Worm (Caenorhabditis elegans): ENCODE results near the gene srbc-6.

Gene srbc-6

DNA sequence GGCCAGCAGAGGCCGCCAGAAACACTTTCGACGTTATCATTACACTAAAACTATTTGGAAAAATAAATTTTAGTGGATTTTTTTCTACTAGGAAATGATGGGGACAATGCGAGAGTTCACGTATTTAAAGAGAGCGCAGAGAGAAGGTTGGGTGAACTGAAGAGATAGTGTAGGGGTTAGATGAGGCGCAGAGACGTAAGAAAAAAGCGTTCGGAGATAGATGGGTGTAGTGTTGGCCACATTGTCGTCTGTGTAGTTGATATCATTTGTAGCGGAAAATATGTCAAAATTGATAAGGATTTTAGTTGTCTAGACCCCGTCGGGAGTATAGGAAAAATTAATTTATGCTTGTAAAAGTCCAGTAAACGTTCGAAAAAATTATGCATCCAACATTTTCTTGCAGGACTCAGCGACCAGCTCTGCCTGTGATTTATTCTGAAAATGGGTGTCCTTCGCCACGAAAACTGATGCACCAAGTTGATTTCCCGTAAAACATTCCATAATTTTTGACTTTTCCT is 23.2 kb downstream of the srbc-6 start, which contains the start of the genes Y73C8B.3 and Y73C8B.9:
TSS of gene Y73C8B.3 (minus strand) at position 147 of the 518 bp plus-strand sequence.
TSS of gene Y73C8B.9 (plus strand) at position 468 of the 518 bp plus-strand sequence.
- TF ChIP-seq nhr-2 (tag; optimal IDR thresholded peaks at IDR 0.05) = no peak
- TF ChIP-seq unc-120 (tag; optimal IDR thresholded peaks at IDR 0.05; ENCODE audit: poor library complexity, severe bottlenecking) = no peak
- TF ChIP-seq lin-32 (GFP tag; optimal IDR thresholded peaks at IDR 0.05) = no peak
- no peak for TF ChIP-seq ces-1 (GFP tag; optimal IDR thresholded peaks at IDR 0.05)
- no peak for TF ChIP-seq mab-5 (tag; optimal IDR thresholded peaks at IDR 0.05)
- TF ChIP-seq elt-3 (tag; optimal IDR thresholded peaks at IDR 0.05) = peak; percentile 46
- TF ChIP-seq cnd-1 (tag; optimal IDR thresholded peaks at IDR 0.05) = no peak
- TF ChIP-seq nhr-28 (tag; optimal IDR thresholded peaks at IDR 0.05) = peak; percentile 4

DNA sequence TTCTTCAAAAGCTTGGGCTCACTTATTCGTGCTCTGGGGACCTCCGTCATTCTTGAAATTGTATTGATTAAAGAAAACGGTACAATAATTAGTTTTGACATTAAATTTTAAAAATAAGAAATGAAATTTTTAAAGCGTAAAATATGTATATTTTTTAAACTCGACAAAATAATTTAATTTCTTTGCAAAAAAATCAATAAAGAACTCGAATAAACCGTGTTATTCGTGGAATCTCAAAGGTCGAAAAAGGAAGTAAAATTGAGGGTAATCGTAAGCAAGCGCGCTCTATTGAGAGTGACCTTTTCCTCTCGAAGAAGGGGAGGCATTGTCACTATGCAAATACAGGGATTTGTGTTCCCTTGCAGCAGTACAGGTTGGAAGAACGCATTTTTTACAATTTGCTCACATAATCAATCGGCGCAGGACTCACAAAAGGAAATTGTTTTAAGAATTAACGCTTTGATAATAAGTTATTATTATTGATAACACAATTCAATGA is 25.1 kb downstream of the srbc-6 start, which contains the start of gene Y73C8B.2:
TSS of gene Y73C8B.2 (minus strand) at position 51 of the 499 bp plus-strand sequence.
- TF ChIP-seq mep-1 (tag; optimal IDR thresholded peaks at IDR 0.05) (peak; percentile 53), unc-62 (GFP tag; optimal IDR thresholded peaks at IDR 0.05) (no peak), nhr-2 (tag; optimal IDR thresholded peaks at IDR 0.05) (no peak), ham-2 (GFP tag; optimal IDR thresholded peaks at IDR 0.05) (no peak), pha-4 (tag; optimal IDR thresholded peaks at IDR 0.05) (peak; percentile 6), snpc-4 (tag; optimal IDR thresholded peaks at IDR 0.05) (no peak), lin-13 (tag; optimal IDR thresholded peaks at IDR 0.05) (peak; percentile 16)

DNA sequence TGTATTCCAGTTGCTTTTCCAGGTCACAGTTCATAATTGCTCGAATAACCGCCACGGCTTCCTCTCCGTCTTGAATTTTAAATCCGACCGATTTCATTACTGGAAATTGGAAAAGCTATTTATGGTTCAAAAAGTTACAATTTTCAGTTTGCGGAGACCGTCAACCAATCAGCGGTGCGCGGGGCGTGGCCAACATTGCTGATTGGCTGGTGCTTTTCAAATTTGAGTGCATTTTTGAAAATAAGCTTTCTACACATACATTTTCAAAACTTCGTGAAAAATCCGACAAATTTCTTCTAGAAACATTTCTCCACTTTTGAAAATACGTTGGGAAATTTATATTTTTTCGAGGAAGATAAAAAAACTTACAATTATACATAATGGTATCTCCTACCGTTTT is 25.9 kb downstream of the srbc-6 start:
- no peak for TF ChIP-seq ceh-83 (GFP tag; optimal IDR thresholded peaks at IDR 0.05)
- TF ChIP-seq lin-32 (GFP tag; optimal IDR thresholded peaks at IDR 0.05) = no peak
- no peak for TF ChIP-seq sptf-1 (tag; optimal IDR thresholded peaks at IDR 0.05)
- no peak for TF ChIP-seq nhr-76 (tag; optimal IDR thresholded peaks at IDR 0.05)
- TF ChIP-seq lsy-2 (tag; optimal IDR thresholded peaks at IDR 0.05) = no peak
- no peak for TF ChIP-seq nhr-2 (tag; optimal IDR thresholded peaks at IDR 0.05)
- no peak for TF ChIP-seq ceh-43 (GFP tag; optimal IDR thresholded peaks at IDR 0.05)
- no peak for TF ChIP-seq ceh-39 (tag; optimal IDR thresholded peaks at IDR 0.05)
- TF ChIP-seq blmp-1 (tag; optimal IDR thresholded peaks at IDR 0.05) = no peak
- TF ChIP-seq ztf-11 (tag; optimal IDR thresholded peaks at IDR 0.05) = no peak
- TF ChIP-seq hlh-1 (tag; optimal IDR thresholded peaks at IDR 0.05) = no peak

DNA sequence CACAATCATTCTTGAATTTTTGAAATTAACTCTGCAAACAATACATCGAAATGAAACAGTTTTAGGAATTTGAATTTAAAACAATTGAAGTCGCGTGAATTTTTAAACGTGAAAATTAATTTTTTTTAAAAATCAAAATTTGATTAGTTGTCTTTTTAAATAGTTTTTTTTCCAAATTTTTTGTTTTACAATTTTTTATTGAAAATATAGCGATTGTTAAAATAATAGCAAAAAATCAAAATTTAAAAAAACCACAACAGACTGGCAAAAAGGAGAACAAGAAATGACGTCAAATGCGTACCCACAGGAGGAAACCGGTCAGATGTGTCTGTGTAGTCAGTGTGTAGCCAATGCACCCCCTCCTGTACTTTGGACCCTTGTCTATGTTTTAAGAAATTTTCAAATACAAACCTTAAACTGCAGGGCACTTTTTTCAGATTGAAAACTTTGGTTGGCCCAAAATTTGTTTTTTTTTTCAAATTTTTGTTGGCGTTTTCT is 26.9 kb downstream of the srbc-6 start, which contains the start of the genes Y73C8B.1 and Y73C8B.5:
TSS of gene Y73C8B.1 (minus strand) at position 51 of the 498 bp plus-strand sequence.
TSS of gene Y73C8B.5 (plus strand) at position 437 of the 498 bp plus-strand sequence.
- no peak for TF ChIP-seq tbx-8 (GFP tag; optimal IDR thresholded peaks at IDR 0.05)
- no peak for TF ChIP-seq cnd-1 (tag; optimal IDR thresholded peaks at IDR 0.05)
- no peak for TF ChIP-seq drap-1 (GFP tag; optimal IDR thresholded peaks at IDR 0.05)
- no peak for TF ChIP-seq ham-2 (GFP tag; optimal IDR thresholded peaks at IDR 0.05)
- no peak for TF ChIP-seq mep-1 (tag; optimal IDR thresholded peaks at IDR 0.05)
- TF ChIP-seq unc-39 (tag; optimal IDR thresholded peaks at IDR 0.05) = no peak
- TF ChIP-seq zip-8 (tag; optimal IDR thresholded peaks at IDR 0.05) = no peak
- TF ChIP-seq sptf-1 (tag; optimal IDR thresholded peaks at IDR 0.05) = no peak
- TF ChIP-seq lin-32 (GFP tag; optimal IDR thresholded peaks at IDR 0.05) = no peak
- TF ChIP-seq unc-120 (tag; optimal IDR thresholded peaks at IDR 0.05; ENCODE audit: poor library complexity, severe bottlenecking) = no peak
- TF ChIP-seq nhr-76 (tag; optimal IDR thresholded peaks at IDR 0.05) = no peak
- TF ChIP-seq nhr-12 (tag; optimal IDR thresholded peaks at IDR 0.05) = no peak
- TF ChIP-seq unc-62 (GFP tag; optimal IDR thresholded peaks at IDR 0.05) = no peak
- no peak for TF ChIP-seq snpc-4 (tag; optimal IDR thresholded peaks at IDR 0.05)

DNA sequence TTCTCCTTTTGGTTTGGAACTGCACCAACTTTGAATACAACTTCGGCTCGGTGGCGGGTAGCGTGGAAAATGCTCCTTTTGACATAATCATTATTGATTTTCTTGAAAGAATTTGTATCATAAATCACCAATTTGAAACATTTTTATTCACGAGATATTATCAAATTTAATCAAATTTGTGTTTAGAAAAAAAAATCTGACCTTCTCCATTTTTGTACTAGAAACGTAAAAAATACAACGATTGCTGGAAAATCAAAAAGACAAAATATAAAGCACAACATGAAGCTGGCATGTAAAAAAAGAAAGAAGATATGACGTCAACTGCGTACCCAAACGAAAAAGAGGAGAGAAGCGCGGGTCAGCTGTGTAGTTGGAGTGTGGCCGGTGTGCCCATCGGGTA is 30.4 kb downstream of the srbc-6 start, which contains the start of gene K08D9.4:
TSS of gene K08D9.4 (minus strand) at position 101 of the 400 bp plus-strand sequence.
- TF ChIP-seq ceh-43 (GFP tag; optimal IDR thresholded peaks at IDR 0.05) (no peak), unc-39 (tag; optimal IDR thresholded peaks at IDR 0.05) (no peak), mep-1 (tag; optimal IDR thresholded peaks at IDR 0.05) (no peak), ztf-11 (tag; optimal IDR thresholded peaks at IDR 0.05) (no peak), nhr-28 (tag; optimal IDR thresholded peaks at IDR 0.05) (no peak), zip-8 (tag; optimal IDR thresholded peaks at IDR 0.05) (no peak), blmp-1 (tag; optimal IDR thresholded peaks at IDR 0.05) (no peak), bed-3 (GFP tag; optimal IDR thresholded peaks at IDR 0.05) (no peak), flh-1 (GFP tag; optimal IDR thresholded peaks at IDR 0.05) (no peak), sem-2 (GFP tag; optimal IDR thresholded peaks at IDR 0.05) (no peak), drap-1 (GFP tag; optimal IDR thresholded peaks at IDR 0.05) (no peak), ceh-83 (GFP tag; optimal IDR thresholded peaks at IDR 0.05) (no peak), nhr-237 (tag; optimal IDR thresholded peaks at IDR 0.05) (no peak), snpc-4 (tag; optimal IDR thresholded peaks at IDR 0.05) (no peak)
